Worm (Caenorhabditis elegans) whole organism, L1 larva: ENCODE measurements around the gene F49C12.5.

Experiments used
- mdl-1 ChIP-seq, 2 experiments: fragments of 150-350 bp; optimal IDR thresholded peaks; 2 replicates each; lab custom pipeline; 2014 to 2017; ENCODE audit warnings: missing biosample characterization in 2 of 2, missing genetic modification characterization in 2 of 2, inconsistent platforms in 1 of 2
- nhr-28 ChIP-seq: fragments of 150-350 bp; optimal IDR thresholded peaks from 2 replicates; lab custom pipeline; 2014; ENCODE audit warnings: missing biosample characterization, missing genetic modification characterization
- skn-1 ChIP-seq: fragments of 150-350 bp; optimal IDR thresholded peaks from 2 replicates; lab custom pipeline; 2014; ENCODE audit warnings: missing biosample characterization, missing genetic modification characterization

DNA sequence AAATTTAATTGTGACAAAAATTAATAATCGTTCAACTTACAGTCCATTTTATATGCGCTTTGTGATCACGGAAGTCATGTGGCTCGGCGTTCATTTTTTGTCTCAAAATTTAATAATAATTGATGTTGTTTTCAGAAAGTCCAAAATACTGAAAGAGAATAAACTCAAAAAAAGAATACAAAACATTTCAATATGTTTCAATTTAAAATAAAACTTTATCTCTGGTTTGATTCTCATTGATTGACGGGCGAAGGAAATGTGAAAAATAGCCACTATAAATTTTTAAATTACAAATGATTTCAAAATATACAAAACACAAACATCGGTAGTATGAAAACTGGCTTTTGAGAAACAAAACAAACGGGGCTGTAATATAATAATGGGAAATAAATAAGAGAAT is 34.5 kb downstream of the F49C12.5 start, which contains the start of gene T20D3.6:
- no peak for TF ChIP-seq mdl-1 (tag; optimal IDR thresholded peaks at IDR 0.05; lab: Kevin White, UChicago)
- no peak for TF ChIP-seq nhr-28 (tag; lab: Kevin White, UChicago)
- TF ChIP-seq skn-1 (tag; lab: Kevin White, UChicago): no peak
